Fruit fly (Drosophila melanogaster) whole organism, embryonic: ENCODE results near the gene CG11790.

ENCODE experiments used
- ATbp ChIP-seq: fragments of 200-800 bp; sonication (Bioruptor generic); optimal IDR thresholded peaks from 2 replicates; lab custom pipeline; 2017; ENCODE audit warnings: missing biosample characterization, mild to moderate bottlenecking, missing genetic modification characterization, missing genetic modification reagents
- Adf1 ChIP-seq: fragments of 200-800 bp; sonication (Bioruptor generic); IDR thresholded peaks from 2 replicates; pipeline ENCODE4 v1.3.6; 2022; ENCODE audit warnings: missing biosample characterization, missing genetic modification characterization
- BtbVII ChIP-seq: fragments of 200-800 bp; sonication (Bioruptor generic); optimal IDR thresholded peaks from 3 replicates; lab custom pipeline; 2017; ENCODE audit warnings: missing biosample characterization, mild to moderate bottlenecking, missing genetic modification characterization
- C15 ChIP-seq: fragments of 200-800 bp; sonication (Bioruptor generic); IDR thresholded peaks from 3 replicates; pipeline ENCODE4 v1.3.6; 2022; ENCODE audit warnings: missing biosample characterization, missing genetic modification characterization
- CG11093 ChIP-seq: fragments of 200-800 bp; sonication (Bioruptor generic); IDR thresholded peaks from 3 replicates; pipeline ENCODE4 v1.3.6; 2022; ENCODE audit warnings: missing biosample characterization, missing genetic modification characterization
- CG15601 ChIP-seq: fragments of 200-800 bp; sonication (Bioruptor generic); optimal IDR thresholded peaks from 3 replicates; lab custom pipeline; 2019; ENCODE audit warnings: missing biosample characterization, mild to moderate bottlenecking, missing genetic modification characterization, moderate library complexity
- CG1602 ChIP-seq: fragments of 200-800 bp; sonication (Bioruptor generic); optimal IDR thresholded peaks from 3 replicates; lab custom pipeline; 2016; ENCODE audit warnings: missing biosample characterization, missing genetic modification characterization
- CG16863 ChIP-seq: fragments of 200-800 bp; sonication (Bioruptor generic); optimal IDR thresholded peaks from 3 replicates; lab custom pipeline; 2016; ENCODE audit warnings: missing biosample characterization, missing genetic modification characterization
- CG1792 ChIP-seq: fragments of 200-800 bp; sonication (Bioruptor generic); optimal IDR thresholded peaks from 2 replicates; lab custom pipeline; 2016; ENCODE audit warnings: missing biosample characterization, missing genetic modification characterization
- CG1832 ChIP-seq: fragments of 200-800 bp; sonication (Bioruptor generic); optimal IDR thresholded peaks from 2 replicates; lab custom pipeline; 2017; ENCODE audit warnings: missing biosample characterization, mild to moderate bottlenecking, missing genetic modification characterization, inconsistent platforms
- CG2129 ChIP-seq: fragments of 200-800 bp; sonication (Bioruptor generic); IDR thresholded peaks from 2 replicates; pipeline ENCODE4 v1.3.6; 2022; ENCODE audit warnings: missing biosample characterization, missing genetic modification characterization; ENCODE audit not compliant: partially characterized antibody
- CG30020 ChIP-seq: fragments of 200-800 bp; optimal IDR thresholded peaks from 2 replicates; lab custom pipeline; 2019; ENCODE audit warnings: missing biosample characterization, mild to moderate bottlenecking, missing genetic modification characterization, moderate library complexity
- CG3163 ChIP-seq: fragments of 200-800 bp; sonication (Bioruptor generic); optimal IDR thresholded peaks from 3 replicates; lab custom pipeline; 2016; ENCODE audit warnings: missing biosample characterization, missing genetic modification characterization
- CG32772 ChIP-seq: fragments of 200-800 bp; sonication (Bioruptor generic); IDR thresholded peaks from 2 replicates; pipeline ENCODE4 v1.3.6; 2022; ENCODE audit warnings: missing biosample characterization, missing genetic modification characterization
- CG34376 ChIP-seq: fragments of 200-800 bp; sonication (Bioruptor generic); optimal IDR thresholded peaks from 2 replicates; lab custom pipeline; 2018; ENCODE audit warnings: missing biosample characterization, mild to moderate bottlenecking, missing genetic modification characterization
- CG3838 ChIP-seq: fragments of 200-800 bp; sonication (Bioruptor generic); optimal IDR thresholded peaks from 3 replicates; lab custom pipeline; 2016; ENCODE audit warnings: missing biosample characterization, missing genetic modification characterization
- CG4617 ChIP-seq: fragments of 200-800 bp; sonication (Bioruptor generic); optimal IDR thresholded peaks from 3 replicates; lab custom pipeline; 2016; ENCODE audit warnings: missing biosample characterization, missing genetic modification characterization, borderline replicate concordance
- CG4707 ChIP-seq: fragments of 200-800 bp; sonication (Bioruptor generic); optimal IDR thresholded peaks from 2 replicates; lab custom pipeline; 2018; ENCODE audit warnings: missing biosample characterization, mild to moderate bottlenecking, missing genetic modification characterization, moderate library complexity
- CG7357 ChIP-seq: fragments of 200-800 bp; sonication (Bioruptor generic); IDR thresholded peaks from 3 replicates; pipeline ENCODE4 v1.3.6; 2022; ENCODE audit warnings: missing biosample characterization, missing genetic modification characterization
- CG8290 ChIP-seq, 3 experiments: fragments of 200-800 bp; sonication (Bioruptor generic); optimal IDR thresholded peaks; 2 replicates each; lab custom pipeline; 2016 to 2019; ENCODE audit warnings: missing biosample characterization in 3 of 3, missing genetic modification characterization in 3 of 3, mild to moderate bottlenecking in 2 of 3, moderate library complexity in 1 of 3
- CG8924 ChIP-seq: fragments of 200-800 bp; optimal IDR thresholded peaks from 3 replicates; lab custom pipeline; 2019; ENCODE audit warnings: missing biosample characterization, mild to moderate bottlenecking, missing genetic modification characterization, moderate library complexity
- CG9609 ChIP-seq: fragments of 200-800 bp; sonication (Bioruptor generic); optimal IDR thresholded peaks from 3 replicates; lab custom pipeline; 2016; ENCODE audit warnings: missing biosample characterization, missing genetic modification characterization
- CHES-1-like ChIP-seq: fragments of 200-800 bp; sonication (Bioruptor generic); optimal IDR thresholded peaks from 2 replicates; lab custom pipeline; 2016; ENCODE audit warnings: missing biosample characterization, missing genetic modification characterization
- Dbx ChIP-seq: fragments of 200-800 bp; sonication (Bioruptor generic); IDR thresholded peaks from 3 replicates; pipeline ENCODE4 v1.3.6; 2022; ENCODE audit warnings: missing biosample characterization, missing genetic modification characterization
- Eip74EF ChIP-seq, 2 experiments: fragments of 200-800 bp in 1 of 2; fragments of >200 bp in 1 of 2; sonication (Bioruptor generic) in 1 of 2; optimal IDR thresholded peaks; 2 replicates each; lab custom pipeline; 2017 to 2019; ENCODE audit warnings: missing biosample characterization in 2 of 2, missing genetic modification characterization in 2 of 2, mild to moderate bottlenecking in 1 of 2, moderate library complexity in 1 of 2
- Gsc ChIP-seq: fragments of 200-800 bp; sonication (Bioruptor generic); IDR thresholded peaks from 2 replicates; pipeline ENCODE4 v1.3.6; 2022; ENCODE audit warnings: missing biosample characterization, missing genetic modification characterization
- HmgD ChIP-seq: fragments of 200-800 bp; sonication (Bioruptor generic); optimal IDR thresholded peaks from 3 replicates; lab custom pipeline; 2016; ENCODE audit warnings: missing biosample characterization, missing genetic modification characterization
- Hsf ChIP-seq: fragments of 200-800 bp; sonication (Bioruptor generic); optimal IDR thresholded peaks from 3 replicates; lab custom pipeline; 2016; ENCODE audit warnings: missing biosample characterization, missing genetic modification characterization
- Lhr ChIP-seq: fragments of 200-800 bp; sonication (Bioruptor generic); optimal IDR thresholded peaks from 3 replicates; lab custom pipeline; 2017; ENCODE audit warnings: mild to moderate bottlenecking, missing biosample characterization, missing genetic modification reagents, missing genetic modification characterization
- NFAT ChIP-seq: fragments of 200-800 bp; sonication (Bioruptor generic); IDR thresholded peaks from 2 replicates; pipeline ENCODE4 v1.3.6; 2022; ENCODE audit warnings: missing biosample characterization, missing genetic modification characterization
- Sry-δ ChIP-seq: fragments of 200-800 bp; sonication (Bioruptor generic); optimal IDR thresholded peaks from 2 replicates; lab custom pipeline; 2016; ENCODE audit warnings: missing biosample characterization, missing genetic modification characterization
- al ChIP-seq: fragments of 200-800 bp; sonication (Bioruptor generic); IDR thresholded peaks from 2 replicates; pipeline ENCODE4 v1.3.6; 2022; ENCODE audit warnings: missing biosample characterization, missing genetic modification characterization
- ash1 ChIP-seq: fragments of 200-800 bp; sonication (Bioruptor generic); optimal IDR thresholded peaks from 2 replicates; lab custom pipeline; 2018; ENCODE audit warnings: missing biosample characterization, mild to moderate bottlenecking, missing genetic modification characterization
- az2 ChIP-seq: fragments of 200-800 bp; sonication (Bioruptor generic); optimal IDR thresholded peaks from 3 replicates; lab custom pipeline; 2016; ENCODE audit warnings: missing biosample characterization, missing genetic modification characterization
- bigmax ChIP-seq: fragments of 200-800 bp; sonication (Bioruptor generic); optimal IDR thresholded peaks from 2 replicates; lab custom pipeline; 2018; ENCODE audit warnings: missing biosample characterization, mild to moderate bottlenecking, missing genetic modification characterization
- chm ChIP-seq: fragments of 200-800 bp; sonication (Bioruptor generic); IDR thresholded peaks from 2 replicates; pipeline ENCODE4 v1.3.6; 2022; ENCODE audit warnings: missing biosample characterization, missing genetic modification characterization
- cwo ChIP-seq: fragments of 200-800 bp; sonication (Bioruptor generic); optimal IDR thresholded peaks from 3 replicates; lab custom pipeline; 2017; ENCODE audit warnings: missing biosample characterization, missing genetic modification characterization, mild to moderate bottlenecking, moderate library complexity, missing genetic modification reagents
- fru ChIP-seq: fragments of >200 bp; optimal IDR thresholded peaks from 2 replicates; lab custom pipeline; 2017
- gcm2 ChIP-seq: fragments of 200-800 bp; sonication (Bioruptor generic); optimal IDR thresholded peaks from 2 replicates; lab custom pipeline; 2016; ENCODE audit warnings: missing biosample characterization, missing genetic modification characterization
- gro ChIP-seq: fragments of 200-800 bp; sonication (Bioruptor generic); optimal IDR thresholded peaks from 2 replicates; lab custom pipeline; 2016; ENCODE audit warnings: missing biosample characterization, missing genetic modification characterization
- hb ChIP-seq: fragments of 200-800 bp; sonication (Bioruptor generic); IDR thresholded peaks from 3 replicates; pipeline ENCODE4 v1.3.6; 2022; ENCODE audit warnings: missing biosample characterization, missing genetic modification characterization; ENCODE audit not compliant: partially characterized antibody
- klu ChIP-seq: fragments of 200-800 bp; sonication (Bioruptor generic); IDR thresholded peaks from 2 replicates; pipeline ENCODE4 v1.3.6; 2022; ENCODE audit warnings: missing biosample characterization, missing genetic modification characterization
- knrl ChIP-seq: fragments of 200-800 bp; sonication (Bioruptor generic); IDR thresholded peaks from 3 replicates; pipeline ENCODE4 v1.3.6; 2022; ENCODE audit warnings: missing biosample characterization, missing genetic modification characterization; ENCODE audit not compliant: partially characterized antibody
- lilli ChIP-seq: fragments of 200-800 bp; sonication (Bioruptor generic); optimal IDR thresholded peaks from 3 replicates; lab custom pipeline; 2016; ENCODE audit warnings: missing biosample characterization, missing genetic modification characterization
- nerfin-1 ChIP-seq: fragments of 200-800 bp; sonication (Bioruptor generic); optimal IDR thresholded peaks from 3 replicates; lab custom pipeline; 2019; ENCODE audit warnings: missing biosample characterization, mild to moderate bottlenecking, missing genetic modification characterization, moderate library complexity
- onecut ChIP-seq: fragments of 200-800 bp; sonication (Bioruptor generic); IDR thresholded peaks from 2 replicates; pipeline ENCODE4 v1.3.6; 2022; ENCODE audit warnings: missing biosample characterization, missing genetic modification characterization
- ranshi ChIP-seq: fragments of 200-800 bp; sonication (Bioruptor generic); IDR thresholded peaks from 2 replicates; pipeline ENCODE4 v1.3.6; 2022; ENCODE audit warnings: missing biosample characterization, missing genetic modification characterization
- sd ChIP-seq: fragments of 200-800 bp; sonication (Bioruptor generic); optimal IDR thresholded peaks from 3 replicates; lab custom pipeline; 2018; ENCODE audit warnings: missing biosample characterization, mild to moderate bottlenecking, missing genetic modification characterization, moderate library complexity
- sim ChIP-seq: fragments of 200-800 bp; sonication (Bioruptor generic); IDR thresholded peaks from 2 replicates; pipeline ENCODE4 v1.3.6; 2022; ENCODE audit warnings: missing biosample characterization, missing genetic modification characterization
- tx ChIP-seq: fragments of 200-800 bp; sonication (Bioruptor generic); optimal IDR thresholded peaks from 2 replicates; lab custom pipeline; 2016; ENCODE audit warnings: missing biosample characterization, missing genetic modification characterization
- usp ChIP-seq: fragments of >200 bp; optimal IDR thresholded peaks from 2 replicates; lab custom pipeline; 2017; ENCODE audit warnings: missing biosample characterization, missing genetic modification characterization
- vvl ChIP-seq: fragments of 200-800 bp; sonication (Bioruptor generic); IDR thresholded peaks from 2 replicates; pipeline ENCODE4 v1.3.6; 2022; ENCODE audit warnings: missing biosample characterization, missing genetic modification characterization
- z ChIP-seq: fragments of 200-800 bp; sonication (Bioruptor generic); IDR thresholded peaks from 3 replicates; pipeline ENCODE4 v1.3.6; 2022; ENCODE audit warnings: missing biosample characterization, missing genetic modification characterization

Gene CG11790

dm6 chr3R:25056016-25056415 is 8.5 kb downstream of the CG11790 start, which contains the start of the genes CG31111 and stac (continued):
- TF ChIP-seq CG15601 (tag; lab: Kevin White, UChicago) (no peak), CG11093 (no peak), CG9609 (no peak), CG8924 (peak; percentile 37), BtbVII (GFP tag; lab: Kevin White, UChicago) (no peak), nerfin-1 (tag; lab: Kevin White, UChicago) (no peak), z (no peak), knrl (no peak), ATbp (no peak), chm (no peak), CG34376 (GFP tag; lab: Kevin White, UChicago) (peak; percentile 17), C15 (GFP tag; lab: Robert Waterston, UW) (no peak), bigmax (GFP tag; lab: Kevin White, UChicago) (no peak), ash1 (no peak), CG2129 (GFP tag; lab: Robert Waterston, UW) (no peak), Eip74EF (GFP tag; optimal IDR thresholded peaks at IDR 0.05; lab: Kevin White, UChicago) (peak in 1 of 2 experiments; percentile 10), Lhr (no peak), sim (GFP tag; lab: Robert Waterston, UW) (no peak), lilli (GFP tag; lab: Kevin White, UChicago) (no peak), CG1602 (GFP tag; lab: Kevin White, UChicago) (no peak), CG3163 (GFP tag; lab: Kevin White, UChicago) (no peak), al (GFP tag; lab: Robert Waterston, UW) (no peak), CG3838 (GFP tag; lab: Kevin White, UChicago) (no peak), sd (tag; lab: Kevin White, UChicago) (peak; percentile 14), CG16863 (GFP tag; lab: Kevin White, UChicago) (no peak), CG4707 (no peak), hb (GFP tag; lab: Robert Waterston, UW) (no peak), Dbx (GFP tag; lab: Robert Waterston, UW) (no peak), gcm2 (GFP tag; lab: Kevin White, UChicago) (no peak), ranshi (no peak), CG30020 (tag; lab: Kevin White, UChicago) (peak; percentile 76), tx (GFP tag; lab: Kevin White, UChicago) (no peak), Adf1 (GFP tag; lab: Robert Waterston, UW) (no peak), CG7357 (GFP tag; lab: Robert Waterston, UW) (no peak), Hsf (GFP tag; lab: Kevin White, UChicago) (no peak), CHES-1-like (GFP tag; lab: Kevin White, UChicago) (no peak), Sry-δ (GFP tag; lab: Kevin White, UChicago) (peak; percentile 4), CG1832 (GFP tag; lab: Kevin White, UChicago) (no peak), gro (GFP tag; lab: Kevin White, UChicago) (no peak), CG4617 (GFP tag; lab: Kevin White, UChicago) (peak; percentile 4), Gsc (GFP tag; lab: Robert Waterston, UW) (no peak), cwo (GFP tag; lab: Kevin White, UChicago) (no peak), CG8290 (GFP tag; optimal IDR thresholded peaks at IDR 0.05; lab: Kevin White, UChicago) (no peak), CG8290 (tag; optimal IDR thresholded peaks at IDR 0.05; lab: Kevin White, UChicago) (no peak), onecut (no peak), vvl (no peak), CG1792 (GFP tag; lab: Kevin White, UChicago) (no peak), NFAT (GFP tag; lab: Robert Waterston, UW) (no peak), HmgD (GFP tag; lab: Kevin White, UChicago) (no peak), fru (lab: Kevin White, UChicago) (no peak), az2 (no peak), usp (GFP tag; lab: Kevin White, UChicago) (no peak), klu (GFP tag; lab: Robert Waterston, UW) (no peak), CG32772 (GFP tag; lab: Robert Waterston, UW) (no peak)
